3 worm cellular contexts compared by ENCODE assay signal in genomic region chrV:1699228-1699795, ce11.
TF ChIP-seq lines count a peak whose summit lies in the region.

No protein-coding gene starts in this region.

TF ChIP-seq in whole organism, L4 larva, 104 proteins besides CTCF, POLR2A, EP300 and RAD21:
- TF ChIP-seq nhr-77 (tag; optimal IDR thresholded peaks at IDR 0.05; lab: Kevin White, UChicago) (no peak), hmg-1.1 (GFP tag; IDR thresholded peaks at IDR 0.05; lab: Robert Waterston, UW) (no peak), F37D6.2 (tag; optimal IDR thresholded peaks at IDR 0.05; lab: Kevin White, UChicago) (no peak), set-16 (GFP tag; IDR thresholded peaks at IDR 0.05; lab: Robert Waterston, UW) (peak; percentile 93), egl-43 (GFP tag; IDR thresholded peaks at IDR 0.05; lab: Robert Waterston, UW) (no peak), nhr-41 (GFP tag; IDR thresholded peaks at IDR 0.05; lab: Robert Waterston, UW) (no peak), lin-38 (GFP tag; IDR thresholded peaks at IDR 0.05; lab: Robert Waterston, UW) (no peak), ctbp-1 (GFP tag; IDR thresholded peaks at IDR 0.05; lab: Robert Waterston, UW) (no peak), tag-97 (GFP tag; IDR thresholded peaks at IDR 0.05; lab: Robert Waterston, UW) (no peak), dmd-8 (GFP tag; IDR thresholded peaks at IDR 0.05; lab: Robert Waterston, UW) (peak; percentile 43; the same call in 1 of the 2 replicates)

TF ChIP-seq in whole organism, midembryonic, 9 proteins besides CTCF, POLR2A, EP300 and RAD21:
- TF ChIP-seq tab-1 (GFP tag; IDR thresholded peaks at IDR 0.05; lab: Robert Waterston, UW) (peak; percentile 59; the same call in 1 of the 2 replicates), med-1 (GFP tag; optimal IDR thresholded peaks at IDR 0.05; lab: Kevin White, UChicago; ENCODE audit: insufficient read depth) (no peak)
TF ChIP-seq in whole organism, midembryonic: peak in this region for 1.

TF ChIP-seq in whole organism, young adult, 124 proteins besides CTCF, POLR2A, EP300 and RAD21:
- TF ChIP-seq B0336.3 (GFP tag; IDR thresholded peaks at IDR 0.05; lab: Robert Waterston, UW) (no peak), efl-1 (GFP tag; optimal IDR thresholded peaks at IDR 0.05; lab: Kevin White, UChicago) (no peak), nhr-90 (tag; optimal IDR thresholded peaks at IDR 0.05; lab: Kevin White, UChicago) (no peak), egrh-3 (GFP tag; IDR thresholded peaks at IDR 0.05; lab: Robert Waterston, UW) (peak; percentile 78), zfh-2 (GFP tag; conservative IDR thresholded peaks at IDR 0.05; lab: Robert Waterston, UW) (peak; percentile 89), attf-6 (GFP tag; IDR thresholded peaks at IDR 0.05; lab: Robert Waterston, UW) (0 out of 2 replicates have a peak, but pooled peaks have one; percentile 25)
